Worm (Caenorhabditis elegans): ENCODE data around the gene dot-1.2.

dot-1.2 gene

ce11 chrX:11909168-11909567 lies 40.0 kb upstream of the dot-1.2 start:
- no peak for TF ChIP-seq ztf-11 (tag; optimal IDR thresholded peaks at IDR 0.05)
- no peak for TF ChIP-seq nhr-28 (tag; optimal IDR thresholded peaks at IDR 0.05)
- no peak for TF ChIP-seq unc-39 (tag; optimal IDR thresholded peaks at IDR 0.05)
- TF ChIP-seq ham-2 (GFP tag; optimal IDR thresholded peaks at IDR 0.05), result no peak
- TF ChIP-seq mab-5 (tag; optimal IDR thresholded peaks at IDR 0.05), result no peak
- no peak for TF ChIP-seq M03D4.4 (tag; optimal IDR thresholded peaks at IDR 0.05)
- no peak for TF ChIP-seq unc-120 (tag; optimal IDR thresholded peaks at IDR 0.05; ENCODE audit: poor library complexity, severe bottlenecking)
- TF ChIP-seq mep-1 (tag; optimal IDR thresholded peaks at IDR 0.05), result no peak
- no peak for TF ChIP-seq cnd-1 (tag; optimal IDR thresholded peaks at IDR 0.05)
- TF ChIP-seq bed-3 (GFP tag; optimal IDR thresholded peaks at IDR 0.05), result no peak
- no peak for TF ChIP-seq blmp-1 (tag; optimal IDR thresholded peaks at IDR 0.05)
- no peak for TF ChIP-seq ceh-43 (GFP tag; optimal IDR thresholded peaks at IDR 0.05)
- no peak for TF ChIP-seq unc-62 (GFP tag; optimal IDR thresholded peaks at IDR 0.05)
- no peak for TF ChIP-seq hlh-1 (tag; optimal IDR thresholded peaks at IDR 0.05)

- TF ChIP-seq sptf-1 (tag; optimal IDR thresholded peaks at IDR 0.05), result no peak
Observed at ce11 chrX:11908226-11908625, 39.1 kb upstream of the dot-1.2 start.

- TF ChIP-seq hlh-1 (tag; optimal IDR thresholded peaks at IDR 0.05) (no peak), M03D4.4 (tag; optimal IDR thresholded peaks at IDR 0.05) (no peak), ceh-43 (GFP tag; optimal IDR thresholded peaks at IDR 0.05) (no peak), cnd-1 (tag; optimal IDR thresholded peaks at IDR 0.05) (no peak), nhr-237 (tag; optimal IDR thresholded peaks at IDR 0.05) (no peak), sem-2 (GFP tag; optimal IDR thresholded peaks at IDR 0.05) (no peak), zip-8 (tag; optimal IDR thresholded peaks at IDR 0.05) (no peak), unc-39 (tag; optimal IDR thresholded peaks at IDR 0.05) (no peak), nhr-28 (tag; optimal IDR thresholded peaks at IDR 0.05) (no peak), elt-3 (tag; optimal IDR thresholded peaks at IDR 0.05) (no peak), nhr-2 (tag; optimal IDR thresholded peaks at IDR 0.05) (no peak), lin-32 (GFP tag; optimal IDR thresholded peaks at IDR 0.05) (no peak)
Observed at ce11 chrX:11907263-11907662, 38.1 kb upstream of the dot-1.2 start, which contains the start of gene Y62H9A.11. Y62H9A.11 (minus strand) TSS chrX:11907363.

ce11 chrX:11906626-11907025 lies 37.5 kb upstream of the dot-1.2 start:
- TF ChIP-seq ceh-83 (GFP tag; optimal IDR thresholded peaks at IDR 0.05) (no peak), nhr-2 (tag; optimal IDR thresholded peaks at IDR 0.05) (no peak), ztf-11 (tag; optimal IDR thresholded peaks at IDR 0.05) (no peak), nhr-28 (tag; optimal IDR thresholded peaks at IDR 0.05) (no peak), hlh-1 (tag; optimal IDR thresholded peaks at IDR 0.05) (no peak), lin-32 (GFP tag; optimal IDR thresholded peaks at IDR 0.05) (no peak), ceh-39 (tag; optimal IDR thresholded peaks at IDR 0.05) (no peak), elt-3 (tag; optimal IDR thresholded peaks at IDR 0.05) (no peak)

ce11 chrX:11902661-11903060 lies 33.5 kb upstream of the dot-1.2 start, which contains the start of gene Y62H9A.10:
Y62H9A.10 (minus strand) TSS chrX:11902761.
- TF ChIP-seq M03D4.4 (tag; optimal IDR thresholded peaks at IDR 0.05) (no peak), nhr-28 (tag; optimal IDR thresholded peaks at IDR 0.05) (no peak), ceh-39 (tag; optimal IDR thresholded peaks at IDR 0.05) (no peak), mab-5 (tag; optimal IDR thresholded peaks at IDR 0.05) (no peak), sptf-1 (tag; optimal IDR thresholded peaks at IDR 0.05) (no peak), elt-1 (tag; optimal IDR thresholded peaks at IDR 0.05; ENCODE audit: borderline replicate concordance, insufficient read depth) (no peak), lin-32 (GFP tag; optimal IDR thresholded peaks at IDR 0.05) (no peak), elt-3 (tag; optimal IDR thresholded peaks at IDR 0.05) (no peak), mep-1 (tag; optimal IDR thresholded peaks at IDR 0.05) (no peak), blmp-1 (tag; optimal IDR thresholded peaks at IDR 0.05) (no peak), snpc-4 (tag; optimal IDR thresholded peaks at IDR 0.05) (no peak), nhr-76 (tag; optimal IDR thresholded peaks at IDR 0.05) (no peak)

- no peak for TF ChIP-seq unc-120 (tag; optimal IDR thresholded peaks at IDR 0.05; ENCODE audit: poor library complexity, severe bottlenecking)
- TF ChIP-seq sptf-1 (tag; optimal IDR thresholded peaks at IDR 0.05), result no peak
- peak; percentile 27 for TF ChIP-seq ces-1 (GFP tag; optimal IDR thresholded peaks at IDR 0.05)
- TF ChIP-seq mep-1 (tag; optimal IDR thresholded peaks at IDR 0.05), result peak; percentile 15
Observed at ce11 chrX:11899031-11899430, 29.9 kb upstream of the dot-1.2 start.

- TF ChIP-seq M03D4.4 (tag; optimal IDR thresholded peaks at IDR 0.05) (no peak), ceh-83 (GFP tag; optimal IDR thresholded peaks at IDR 0.05) (no peak), unc-39 (tag; optimal IDR thresholded peaks at IDR 0.05) (no peak), mep-1 (tag; optimal IDR thresholded peaks at IDR 0.05) (no peak), drap-1 (GFP tag; optimal IDR thresholded peaks at IDR 0.05) (no peak)
Observed at ce11 chrX:11898040-11898439, 28.9 kb upstream of the dot-1.2 start, which contains the start of gene Y62H9A.9. Y62H9A.9 (minus strand) TSS chrX:11898140.

Measured in whole organism, mixed stage, embryonic.